Worm (Caenorhabditis elegans): ENCODE measurements around the gene slc-17.2.

ce11 chrIII:9373779-9374178, 16.1 kb downstream of the slc-17.2 start:
- TF ChIP-seq fos-1 (tag; optimal IDR thresholded peaks at IDR 0.05) (no peak), elt-1 (tag; optimal IDR thresholded peaks at IDR 0.05) (no peak), ztf-11 (tag; optimal IDR thresholded peaks at IDR 0.05) (no peak), nhr-237 (tag; optimal IDR thresholded peaks at IDR 0.05) (no peak), egl-27 (tag; optimal IDR thresholded peaks at IDR 0.05) (no peak), nhr-77 (tag; optimal IDR thresholded peaks at IDR 0.05) (no peak), mdl-1 (tag; optimal IDR thresholded peaks at IDR 0.05) (no peak)

Measured in whole organism, L2 larva.